Worm (Caenorhabditis elegans) whole organism, L1 larva: Measurements from ENCODE around the gene tmem-24.

Experiments used
- C04F5.9 ChIP-seq: sonication (generic microtip); optimal IDR thresholded peaks from 2 replicates; lab custom pipeline; 2016; ENCODE audit warnings: missing genetic modification characterization, missing compliant biosample characterization
- F16B12.6 ChIP-seq: fragments of 150-350 bp; optimal IDR thresholded peaks from 2 replicates; lab custom pipeline; 2014; ENCODE audit warnings: missing biosample characterization, missing genetic modification characterization
- Y116A8C.19 ChIP-seq: sonication (generic microtip); optimal IDR thresholded peaks from 2 replicates; lab custom pipeline; 2016; ENCODE audit warnings: missing compliant biosample characterization, missing genetic modification characterization, borderline replicate concordance
- blmp-1 ChIP-seq: fragments of 150-350 bp; optimal IDR thresholded peaks from 2 replicates; lab custom pipeline; 2014; ENCODE audit warnings: missing biosample characterization, missing genetic modification characterization
- ceh-63 ChIP-seq: fragments of 200-800 bp; sonication (Bioruptor generic); optimal IDR thresholded peaks from 2 replicates; lab custom pipeline; 2018; ENCODE audit warnings: mild to moderate bottlenecking, missing genetic modification characterization, missing compliant biosample characterization
- ceh-90 ChIP-seq: sonication (generic microtip); optimal IDR thresholded peaks from 2 replicates; lab custom pipeline; 2016; ENCODE audit warnings: missing genetic modification characterization, missing compliant biosample characterization
- ces-1 ChIP-seq: fragments of 150-350 bp; optimal IDR thresholded peaks from 2 replicates; lab custom pipeline; 2014; ENCODE audit warnings: missing biosample characterization, missing genetic modification reagents, missing genetic modification characterization
- efl-1 ChIP-seq, 4 experiments: fragments of 150-350 bp; optimal IDR thresholded peaks in 3 of 4; peaks in 1 of 4; 1 replicate in 1 of 4; 2 replicates in 3 of 4; lab custom pipeline; 2014; ENCODE audit warnings: missing biosample characterization in 2 of 4, missing genetic modification characterization in 2 of 4, missing genetic modification reagents in 2 of 4
- efl-3 ChIP-seq: fragments of 200-800 bp; sonication (Bioruptor generic); optimal IDR thresholded peaks from 2 replicates; lab custom pipeline; 2018; ENCODE audit warnings: mild to moderate bottlenecking, missing genetic modification characterization, missing compliant biosample characterization
- elt-2 ChIP-seq: sonication (generic microtip); optimal IDR thresholded peaks from 2 replicates; lab custom pipeline; 2016; ENCODE audit warnings: missing genetic modification characterization, mild to moderate bottlenecking, inconsistent platforms, missing compliant biosample characterization, missing genetic modification reagents
- elt-3 ChIP-seq, 6 experiments: fragments of 150-350 bp in 1 of 6; sonication (generic microtip); optimal IDR thresholded peaks; 2 replicates each; lab custom pipeline; 2017 to 2018; ENCODE audit warnings: missing biosample characterization in 6 of 6, missing genetic modification characterization in 6 of 6, inconsistent platforms in 1 of 6
- fkh-10 ChIP-seq: sonication (generic microtip); optimal IDR thresholded peaks from 2 replicates; lab custom pipeline; 2017; ENCODE audit warnings: missing biosample characterization, missing genetic modification reagents, missing genetic modification characterization
- fkh-4 ChIP-seq: sonication (generic microtip); optimal IDR thresholded peaks from 2 replicates; lab custom pipeline; 2016; ENCODE audit warnings: missing compliant biosample characterization, missing genetic modification characterization, borderline replicate concordance
- fkh-8 ChIP-seq: sonication (generic microtip); optimal IDR thresholded peaks from 2 replicates; lab custom pipeline; 2016; ENCODE audit warnings: mild to moderate bottlenecking, missing genetic modification characterization, missing compliant biosample characterization
- hlh-17 ChIP-seq: fragments of 200-800 bp; sonication (Bioruptor generic); optimal IDR thresholded peaks from 2 replicates; lab custom pipeline; 2018; ENCODE audit warnings: missing genetic modification characterization, mild to moderate bottlenecking, missing compliant biosample characterization, moderate library complexity, borderline replicate concordance
- hlh-4 ChIP-seq: sonication (generic microtip); optimal IDR thresholded peaks from 2 replicates; lab custom pipeline; 2016; ENCODE audit warnings: mild to moderate bottlenecking, missing genetic modification characterization, missing compliant biosample characterization
- hpl-2 ChIP-seq: fragments of 150-350 bp; optimal IDR thresholded peaks from 2 replicates; lab custom pipeline; 2014; ENCODE audit warnings: missing biosample characterization, missing genetic modification reagents, missing genetic modification characterization
- irx-1 ChIP-seq: sonication (generic microtip); optimal IDR thresholded peaks from 2 replicates; lab custom pipeline; 2016; ENCODE audit warnings: missing genetic modification characterization, missing compliant biosample characterization
- jun-1 ChIP-seq: fragments of 150-350 bp; optimal IDR thresholded peaks from 2 replicates; lab custom pipeline; 2014; ENCODE audit warnings: missing biosample characterization, missing genetic modification reagents, missing genetic modification characterization
- lin-13 ChIP-seq: fragments of 150-350 bp; optimal IDR thresholded peaks from 2 replicates; lab custom pipeline; 2014; ENCODE audit warnings: missing biosample characterization, missing genetic modification reagents, missing genetic modification characterization
- lin-14 ChIP-seq: fragments of 200-800 bp; sonication (Bioruptor generic); optimal IDR thresholded peaks from 2 replicates; lab custom pipeline; 2018; ENCODE audit warnings: mild to moderate bottlenecking, missing genetic modification characterization, moderate library complexity, missing compliant biosample characterization
- lin-15B ChIP-seq: fragments of 150-350 bp; sonication (generic microtip); optimal IDR thresholded peaks from 3 replicates; lab custom pipeline; 2014; ENCODE audit warnings: missing biosample characterization, missing genetic modification characterization
- lin-35 ChIP-seq, 2 experiments: fragments of 150-350 bp; optimal IDR thresholded peaks; 2 replicates each; lab custom pipeline; 2014; ENCODE audit warnings: missing biosample characterization in 2 of 2, missing genetic modification characterization in 2 of 2, missing genetic modification reagents in 2 of 2
- lin-39 ChIP-seq: fragments of 150-350 bp; optimal IDR thresholded peaks from 2 replicates; lab custom pipeline; 2014; ENCODE audit warnings: missing biosample characterization, missing genetic modification reagents, missing genetic modification characterization
- lir-3 ChIP-seq: sonication (generic microtip); optimal IDR thresholded peaks from 2 replicates; lab custom pipeline; 2016; ENCODE audit warnings: mild to moderate bottlenecking, missing genetic modification characterization, moderate library complexity, missing compliant biosample characterization; ENCODE audit not compliant: poor library complexity
- mdl-1 ChIP-seq, 2 experiments: fragments of 150-350 bp; optimal IDR thresholded peaks; 2 replicates each; lab custom pipeline; 2014 to 2017; ENCODE audit warnings: missing biosample characterization in 2 of 2, missing genetic modification characterization in 2 of 2, inconsistent platforms in 1 of 2
- mep-1 ChIP-seq: fragments of 150-350 bp; optimal IDR thresholded peaks from 2 replicates; lab custom pipeline; 2014; ENCODE audit warnings: missing biosample characterization, missing genetic modification characterization
- nhr-12 ChIP-seq: sonication (generic microtip); optimal IDR thresholded peaks from 2 replicates; lab custom pipeline; 2017; ENCODE audit warnings: missing biosample characterization, missing genetic modification characterization
- nhr-19 ChIP-seq: fragments of 200-800 bp; sonication (Bioruptor generic); conservative IDR thresholded peaks from 2 replicates; pipeline ENCODE4 v1.3.6; 2022; ENCODE audit warnings: missing genetic modification characterization, missing compliant biosample characterization
- nhr-47 ChIP-seq: sonication (generic microtip); optimal IDR thresholded peaks from 2 replicates; lab custom pipeline; 2016; ENCODE audit warnings: mild to moderate bottlenecking, missing genetic modification characterization, moderate library complexity, missing compliant biosample characterization
- nhr-71 ChIP-seq: sonication (generic microtip); optimal IDR thresholded peaks from 2 replicates; lab custom pipeline; 2016; ENCODE audit warnings: mild to moderate bottlenecking, missing genetic modification characterization, moderate library complexity, missing compliant biosample characterization
- nhr-76 ChIP-seq: sonication (generic microtip); optimal IDR thresholded peaks from 2 replicates; lab custom pipeline; 2017; ENCODE audit warnings: missing biosample characterization, missing genetic modification characterization
- pag-3 ChIP-seq: sonication (generic microtip); optimal IDR thresholded peaks from 2 replicates; lab custom pipeline; 2017; ENCODE audit warnings: missing genetic modification characterization, mild to moderate bottlenecking, missing compliant biosample characterization, antibody characterized with exemption, borderline replicate concordance; ENCODE audit not compliant: insufficient read depth
- pqm-1 ChIP-seq: sonication (generic microtip); optimal IDR thresholded peaks from 3 replicates; lab custom pipeline; 2017; ENCODE audit warnings: missing biosample characterization, missing genetic modification characterization
- rnt-1 ChIP-seq: sonication (generic microtip); optimal IDR thresholded peaks from 2 replicates; lab custom pipeline; 2016; ENCODE audit warnings: mild to moderate bottlenecking, missing genetic modification characterization, moderate library complexity, missing compliant biosample characterization
- sox-4 ChIP-seq: sonication (generic microtip); optimal IDR thresholded peaks from 2 replicates; lab custom pipeline; 2016; ENCODE audit warnings: missing genetic modification characterization, missing compliant biosample characterization
- sup-37 ChIP-seq: fragments of 200-800 bp; sonication (Bioruptor generic); optimal IDR thresholded peaks from 2 replicates; lab custom pipeline; 2018; ENCODE audit warnings: mild to moderate bottlenecking, missing genetic modification characterization, missing compliant biosample characterization
- swsn-7 ChIP-seq: sonication (generic microtip); optimal IDR thresholded peaks from 2 replicates; lab custom pipeline; 2016; ENCODE audit warnings: missing genetic modification characterization, missing compliant biosample characterization
- unc-130 ChIP-seq: fragments of 150-350 bp; optimal IDR thresholded peaks from 2 replicates; lab custom pipeline; 2017; ENCODE audit warnings: missing biosample characterization, missing genetic modification characterization, inconsistent platforms
- unc-86 ChIP-seq: sonication (generic microtip); optimal IDR thresholded peaks from 2 replicates; lab custom pipeline; 2016; ENCODE audit warnings: missing genetic modification characterization, missing compliant biosample characterization
- unc-98 ChIP-seq: fragments of 200-800 bp; sonication (Bioruptor generic); IDR thresholded peaks from 2 replicates; pipeline ENCODE4 v1.3.6; 2022; ENCODE audit warnings: missing genetic modification characterization, missing compliant biosample characterization

tmem-24 gene

DNA sequence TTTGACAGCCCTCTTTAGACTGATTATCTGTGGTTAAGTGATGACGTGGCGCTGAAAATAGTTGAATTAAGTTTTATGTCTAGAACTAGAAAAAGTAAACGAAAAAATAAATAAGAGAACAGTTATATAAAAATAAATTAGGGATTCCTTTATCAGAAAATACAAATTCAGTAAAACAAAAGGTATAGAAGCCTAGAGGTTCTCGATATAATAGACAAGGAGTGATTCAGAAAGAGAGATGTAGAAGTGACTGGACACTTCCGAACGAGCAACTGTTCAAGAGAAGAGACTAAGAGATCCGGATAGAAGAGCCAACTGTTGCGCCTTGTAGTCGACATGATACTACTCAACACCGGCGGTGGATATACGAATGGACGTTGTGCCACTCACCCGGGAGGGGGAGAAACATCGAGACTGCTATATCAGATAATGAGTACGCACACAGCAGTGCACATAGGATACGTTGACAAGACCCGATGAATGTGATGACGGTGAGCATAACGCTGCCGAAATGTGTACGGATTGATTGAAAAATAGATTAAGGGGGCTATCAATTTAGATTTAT is 44.5 kb upstream of the tmem-24 start, which contains the start of gene tag-278 (continued):
- TF ChIP-seq ceh-90 (tag; lab: Kevin White, UChicago) = no peak
- TF ChIP-seq lir-3 (tag; lab: Kevin White, UChicago) = no peak

DNA sequence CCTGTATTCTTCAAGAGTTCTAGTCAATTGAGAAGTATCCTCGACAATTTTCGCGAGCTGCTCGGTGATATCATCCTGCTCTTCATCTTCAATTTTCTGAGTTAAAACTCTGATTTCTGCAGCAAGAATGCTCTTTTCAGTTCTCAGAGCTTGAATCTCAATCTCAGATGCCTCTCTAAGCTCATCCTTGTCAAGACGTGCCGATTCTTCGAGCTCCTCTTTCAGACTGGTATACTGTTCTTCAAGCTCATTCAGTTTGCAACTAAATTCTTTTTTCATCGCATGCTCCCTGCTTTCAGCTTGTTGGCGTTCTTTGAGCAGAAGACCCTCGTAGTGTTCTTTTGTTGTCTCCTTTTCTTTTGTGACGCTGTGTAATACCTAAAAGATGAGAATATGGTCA is 41.7 kb upstream of the tmem-24 start:
- TF ChIP-seq efl-3 (GFP tag; lab: Kevin White, UChicago) (no peak), nhr-12 (no peak), pag-3 (no peak), ceh-63 (GFP tag; lab: Kevin White, UChicago) (peak; percentile 67), elt-3 (tag; optimal IDR thresholded peaks at IDR 0.05; lab: Kevin White, UChicago) (no peak)

DNA sequence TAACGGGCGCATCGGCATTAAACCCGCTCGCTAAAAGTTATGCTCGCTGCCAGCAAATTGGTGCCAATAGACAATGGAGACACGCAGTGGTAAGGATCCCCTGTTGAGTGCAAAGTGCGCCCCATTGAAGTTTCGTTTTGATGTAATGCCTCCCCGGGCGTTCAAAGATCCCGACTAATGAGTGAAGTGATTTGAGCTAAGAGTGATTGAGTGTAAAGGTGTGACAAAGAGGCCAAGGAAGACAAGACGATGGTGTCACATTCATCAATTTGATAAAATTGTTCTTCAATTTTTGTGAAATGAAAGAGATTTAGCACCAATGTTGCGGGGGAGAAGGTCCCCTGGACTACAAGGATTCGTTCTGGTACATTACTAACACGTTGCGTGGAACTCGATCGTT is 38.4 kb upstream of the tmem-24 start:
- TF ChIP-seq hlh-4 (tag; lab: Kevin White, UChicago) = no peak
- peak; percentile 24 for TF ChIP-seq pag-3
- TF ChIP-seq rnt-1 (tag; lab: Kevin White, UChicago) = peak; percentile 38

DNA sequence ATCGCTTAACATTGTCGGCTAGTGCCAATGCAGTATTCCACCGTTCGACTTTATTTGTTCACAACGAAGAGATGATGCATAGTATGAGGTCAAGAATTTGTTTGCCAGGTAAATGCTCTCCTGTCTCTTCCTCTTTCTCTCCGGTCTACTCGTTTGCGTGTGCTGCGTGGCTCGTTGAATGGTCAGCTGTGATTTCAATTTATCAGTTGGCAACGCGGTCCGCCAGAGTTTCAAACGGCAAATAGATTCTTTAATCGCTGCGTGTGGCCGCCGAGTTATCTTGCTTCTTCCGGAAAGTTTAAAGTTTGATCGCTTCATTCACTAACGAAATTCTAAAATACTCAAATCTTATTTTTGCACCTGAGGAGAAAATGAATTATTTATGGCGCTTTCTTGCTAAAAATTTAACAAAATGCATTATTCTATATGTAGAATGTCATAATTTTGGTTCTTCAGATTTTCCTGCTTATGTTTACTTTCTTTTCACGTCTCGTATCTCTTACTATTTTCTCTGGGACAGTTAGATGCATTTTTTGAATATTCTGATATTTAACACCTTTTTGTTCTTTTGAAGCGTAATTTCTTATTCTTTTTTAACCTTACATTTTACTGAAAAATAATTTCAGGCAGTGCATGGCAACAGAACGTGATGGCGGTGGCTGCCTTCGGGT is 36.0 kb upstream of the tmem-24 start, which contains the start of gene tsp-17:
Gene tsp-17, plus strand, starts transcription at position 621 of the 671 bp plus-strand sequence.
- TF ChIP-seq elt-3 (tag; optimal IDR thresholded peaks at IDR 0.05; lab: Kevin White, UChicago) (no peak), lin-13 (GFP tag; lab: Kevin White, UChicago) (no peak), efl-3 (GFP tag; lab: Kevin White, UChicago) (no peak), ceh-63 (GFP tag; lab: Kevin White, UChicago) (no peak), unc-98 (no peak), pag-3 (peak; percentile 80), blmp-1 (tag; lab: Kevin White, UChicago) (no peak), lin-14 (GFP tag; lab: Kevin White, UChicago) (peak; percentile 37), mep-1 (tag; lab: Kevin White, UChicago) (no peak), unc-130 (tag; lab: Kevin White, UChicago) (peak; percentile 24), hpl-2 (GFP tag; lab: Kevin White, UChicago) (no peak), efl-1 (optimal IDR thresholded peaks at IDR 0.05; lab: Kevin White, UChicago) (no peak), efl-1 (GFP tag; optimal IDR thresholded peaks at IDR 0.05 in 1 of 2; lab: Kevin White, UChicago) (no peak), sox-4 (tag; lab: Kevin White, UChicago) (no peak), nhr-76 (no peak), unc-86 (no peak), lin-15B (no peak), Y116A8C.19 (no peak), pqm-1 (tag; lab: Kevin White, UChicago) (no peak), mdl-1 (tag; optimal IDR thresholded peaks at IDR 0.05; lab: Kevin White, UChicago) (peak in 1 of 2 experiments; percentile 13), jun-1 (tag; lab: Kevin White, UChicago) (no peak), lin-39 (tag; lab: Kevin White, UChicago) (no peak), irx-1 (tag; lab: Kevin White, UChicago) (no peak), sup-37 (GFP tag; lab: Kevin White, UChicago) (no peak), elt-2 (tag; lab: Kevin White, UChicago) (peak; percentile 7), rnt-1 (tag; lab: Kevin White, UChicago) (peak; percentile 58), F16B12.6 (no peak), nhr-71 (tag; lab: Kevin White, UChicago) (peak; percentile 35)

DNA sequence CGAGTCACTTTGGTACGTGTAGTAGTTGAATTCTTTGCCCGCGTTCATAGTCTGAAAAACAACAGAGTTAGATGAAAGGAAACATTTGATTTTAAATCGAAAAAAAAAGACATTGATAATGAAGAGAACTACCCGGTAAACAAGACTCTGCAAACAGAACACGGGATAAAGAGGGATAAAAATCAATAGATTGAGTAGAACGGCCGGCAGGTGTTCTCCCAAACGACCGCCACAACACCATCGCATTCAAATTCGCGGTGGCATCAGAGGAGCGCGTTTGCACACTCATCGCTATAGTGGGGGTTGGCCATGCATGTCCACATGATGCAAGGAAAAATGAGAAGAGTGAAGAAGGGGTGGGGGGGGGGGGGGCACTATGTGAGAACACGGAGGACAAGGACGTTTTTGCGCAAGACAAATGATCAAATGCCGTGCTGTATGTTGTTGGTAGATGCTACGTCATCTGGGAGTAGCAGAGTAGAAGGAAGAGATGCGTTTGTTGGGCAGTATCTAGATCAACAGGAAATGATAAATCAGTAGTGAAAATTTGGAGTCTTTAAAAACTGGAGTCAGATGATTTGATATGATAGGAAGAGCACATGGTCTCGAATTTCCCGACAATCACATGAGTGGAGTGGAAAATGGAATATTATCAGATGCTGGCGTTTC is 33.9 kb upstream of the tmem-24 start, which contains the start of gene tag-52:
Gene tag-52, minus strand, starts transcription at position 51 of the 669 bp plus-strand sequence.
- TF ChIP-seq fkh-4 (no peak), ces-1 (GFP tag; lab: Kevin White, UChicago) (no peak), fkh-10 (GFP tag; lab: Kevin White, UChicago) (no peak), lin-35 (GFP tag; optimal IDR thresholded peaks at IDR 0.05; lab: Kevin White, UChicago) (peak; percentile 39 to 66), Y116A8C.19 (no peak), fkh-8 (tag; lab: Kevin White, UChicago) (peak; percentile 17), lir-3 (tag; lab: Kevin White, UChicago) (peak; percentile 28), swsn-7 (no peak), F16B12.6 (peak; percentile 9), hpl-2 (GFP tag; lab: Kevin White, UChicago) (no peak), nhr-19 (peak; percentile 40), C04F5.9 (tag; lab: Kevin White, UChicago) (no peak), nhr-47 (tag; lab: Kevin White, UChicago) (peak; percentile 27), hlh-17 (GFP tag; lab: Kevin White, UChicago) (no peak)
